Worm (Caenorhabditis elegans): ENCODE data around the gene nspc-15.
A peak's percentile ranks its signal among the peaks of the same experiment; 100 is the strongest.

nspc-15 gene

ce11 chrX:12393786-12394308, 33.3 kb downstream of the nspc-15 start, which contains the start of gene F17E5.2:
Gene F17E5.2 (plus strand): TSS chrX:12394258.
- TF ChIP-seq tbx-11 (GFP tag; IDR thresholded peaks at IDR 0.05) (0 out of 2 replicates have a peak, but pooled peaks have one; percentile 18), F13C5.2 (tag; optimal IDR thresholded peaks at IDR 0.05) (peak; percentile 18), aly-1 (tag; optimal IDR thresholded peaks at IDR 0.05) (peak; percentile 32), hmg-4 (GFP tag; optimal IDR thresholded peaks at IDR 0.05) (no peak), flt-1 (GFP tag; IDR thresholded peaks at IDR 0.05) (peak; percentile 15; the same call in 1 of the 2 replicates), ceh-13 (GFP tag; optimal IDR thresholded peaks at IDR 0.05) (no peak)

- TF ChIP-seq hmg-4 (GFP tag; optimal IDR thresholded peaks at IDR 0.05) (no peak), ama-1 (optimal IDR thresholded peaks at IDR 0.05) (no peak), tbx-37 (GFP tag; conservative IDR thresholded peaks at IDR 0.05) (no peak), aly-1 (tag; optimal IDR thresholded peaks at IDR 0.05) (no peak), ceh-36 (tag; optimal IDR thresholded peaks at IDR 0.05) (no peak), tra-4 (tag; optimal IDR thresholded peaks at IDR 0.05) (no peak), hnd-1 (tag; optimal IDR thresholded peaks at IDR 0.05) (no peak), pes-1 (GFP tag; IDR thresholded peaks at IDR 0.05) (no peak), hmbx-1 (tag; optimal IDR thresholded peaks at IDR 0.05) (no peak), tbx-11 (GFP tag; IDR thresholded peaks at IDR 0.05) (no peak), sea-1 (GFP tag; conservative IDR thresholded peaks at IDR 0.05) (no peak), ceh-13 (GFP tag; optimal IDR thresholded peaks at IDR 0.05) (no peak), scrt-1 (GFP tag; IDR thresholded peaks at IDR 0.05) (no peak), F13C5.2 (tag; optimal IDR thresholded peaks at IDR 0.05) (no peak), flt-1 (GFP tag; IDR thresholded peaks at IDR 0.05) (no peak), B0310.2 (tag; optimal IDR thresholded peaks at IDR 0.05) (no peak), ets-7 (tag; optimal IDR thresholded peaks at IDR 0.05) (no peak)
These were observed 44.2 kb downstream of the nspc-15 start for ce11 chrX:12404729-12405128.

DNA sequence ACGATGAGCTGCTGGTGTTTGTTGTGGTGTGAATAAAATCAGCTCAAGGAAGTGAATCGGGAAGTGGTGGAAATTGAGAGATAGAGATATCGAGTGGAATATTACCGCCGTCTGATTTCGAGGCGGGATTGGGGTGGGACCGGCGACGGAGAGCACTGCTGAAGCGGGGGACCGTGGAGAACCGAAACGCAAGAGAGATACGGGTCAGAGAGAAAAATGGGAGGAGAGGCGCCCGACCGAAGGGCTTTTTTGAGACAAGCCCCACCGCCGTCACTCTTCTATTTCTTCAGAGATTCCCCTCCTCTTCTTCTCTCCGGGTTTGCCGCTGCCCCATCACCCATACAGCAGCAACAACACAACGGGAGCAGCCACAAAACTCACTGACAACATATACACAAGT, 45.5 kb downstream of the nspc-15 start:
- TF ChIP-seq B0310.2 (tag; optimal IDR thresholded peaks at IDR 0.05) (no peak), pes-1 (GFP tag; IDR thresholded peaks at IDR 0.05) (no peak), F13C5.2 (tag; optimal IDR thresholded peaks at IDR 0.05) (no peak), hmg-4 (GFP tag; optimal IDR thresholded peaks at IDR 0.05) (no peak), hnd-1 (tag; optimal IDR thresholded peaks at IDR 0.05) (no peak), flt-1 (GFP tag; IDR thresholded peaks at IDR 0.05) (no peak), tbx-11 (GFP tag; IDR thresholded peaks at IDR 0.05) (no peak), sea-1 (GFP tag; conservative IDR thresholded peaks at IDR 0.05) (no peak), ets-7 (tag; optimal IDR thresholded peaks at IDR 0.05) (no peak), ama-1 (optimal IDR thresholded peaks at IDR 0.05) (no peak), tbx-37 (GFP tag; conservative IDR thresholded peaks at IDR 0.05) (no peak), ceh-36 (tag; optimal IDR thresholded peaks at IDR 0.05) (no peak), ceh-13 (GFP tag; optimal IDR thresholded peaks at IDR 0.05) (no peak)

DNA sequence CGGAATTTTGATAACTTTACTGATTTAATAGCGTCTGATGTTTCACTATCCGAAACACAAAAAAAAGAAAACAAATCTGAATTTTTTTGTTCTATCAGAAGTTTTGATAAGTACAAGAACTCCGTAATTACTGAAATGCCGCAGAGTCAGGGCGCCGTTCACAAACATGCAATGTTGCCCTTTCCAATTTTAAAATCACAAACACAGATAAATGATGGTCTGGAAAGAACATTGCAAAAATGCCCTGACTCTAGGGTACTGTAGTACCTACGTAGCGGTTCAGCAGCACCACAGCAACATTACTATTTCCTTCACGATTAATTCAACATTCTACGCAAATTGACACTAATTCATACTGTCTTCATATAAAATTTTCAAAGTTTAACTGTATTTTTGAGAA, 46.0 kb downstream of the nspc-15 start:
- TF ChIP-seq aly-1 (tag; optimal IDR thresholded peaks at IDR 0.05) (no peak), hmg-4 (GFP tag; optimal IDR thresholded peaks at IDR 0.05) (no peak), tra-4 (tag; optimal IDR thresholded peaks at IDR 0.05) (no peak), F13C5.2 (tag; optimal IDR thresholded peaks at IDR 0.05) (no peak), pes-1 (GFP tag; IDR thresholded peaks at IDR 0.05) (no peak), B0310.2 (tag; optimal IDR thresholded peaks at IDR 0.05) (no peak), hnd-1 (tag; optimal IDR thresholded peaks at IDR 0.05) (no peak), tbx-11 (GFP tag; IDR thresholded peaks at IDR 0.05) (no peak), flt-1 (GFP tag; IDR thresholded peaks at IDR 0.05) (no peak), ets-7 (tag; optimal IDR thresholded peaks at IDR 0.05) (no peak), ceh-36 (tag; optimal IDR thresholded peaks at IDR 0.05) (no peak), hmbx-1 (tag; optimal IDR thresholded peaks at IDR 0.05) (no peak), tbx-37 (GFP tag; conservative IDR thresholded peaks at IDR 0.05) (no peak), scrt-1 (GFP tag; IDR thresholded peaks at IDR 0.05) (no peak)

DNA sequence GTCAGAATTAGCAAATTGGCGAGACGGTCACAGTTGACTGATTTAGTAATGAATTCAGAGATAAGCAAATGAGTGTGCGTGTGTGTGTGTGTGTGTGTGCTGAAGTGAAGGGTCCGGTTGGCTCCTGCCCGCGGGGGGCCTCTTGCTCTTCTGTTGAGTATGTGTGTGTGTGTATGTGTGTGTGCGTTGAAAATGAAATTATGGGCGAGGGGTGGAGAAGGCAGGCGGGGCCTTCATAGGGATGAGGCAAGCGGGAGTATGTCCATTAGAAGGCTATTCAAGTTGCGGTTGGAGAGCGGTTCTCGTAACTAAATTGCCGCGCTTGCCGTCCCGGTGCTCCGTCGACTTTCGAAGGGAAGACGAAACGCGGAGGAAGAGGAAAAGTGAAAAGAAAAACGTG, 46.8 kb downstream of the nspc-15 start:
- TF ChIP-seq tbx-11 (GFP tag; IDR thresholded peaks at IDR 0.05): no peak
- TF ChIP-seq ceh-13 (GFP tag; optimal IDR thresholded peaks at IDR 0.05): no peak
- peak; percentile 52 for TF ChIP-seq hmg-4 (GFP tag; optimal IDR thresholded peaks at IDR 0.05)
- 0 out of 2 replicates have a peak, but pooled peaks have one; percentile 15 for TF ChIP-seq scrt-1 (GFP tag; IDR thresholded peaks at IDR 0.05)
- peak; percentile 77 for TF ChIP-seq aly-1 (tag; optimal IDR thresholded peaks at IDR 0.05)
- TF ChIP-seq pes-1 (GFP tag; IDR thresholded peaks at IDR 0.05): no peak
- 0 out of 2 replicates have a peak, but pooled peaks have one; percentile 12 for TF ChIP-seq tbx-37 (GFP tag; conservative IDR thresholded peaks at IDR 0.05)
- peak; percentile 0 for TF ChIP-seq F13C5.2 (tag; optimal IDR thresholded peaks at IDR 0.05)

All from whole organism, early embryonic.